Worm (Caenorhabditis elegans): ENCODE data around the gene egl-21.
A peak's percentile ranks its signal among the peaks of the same experiment; 100 is the strongest.

DNA sequence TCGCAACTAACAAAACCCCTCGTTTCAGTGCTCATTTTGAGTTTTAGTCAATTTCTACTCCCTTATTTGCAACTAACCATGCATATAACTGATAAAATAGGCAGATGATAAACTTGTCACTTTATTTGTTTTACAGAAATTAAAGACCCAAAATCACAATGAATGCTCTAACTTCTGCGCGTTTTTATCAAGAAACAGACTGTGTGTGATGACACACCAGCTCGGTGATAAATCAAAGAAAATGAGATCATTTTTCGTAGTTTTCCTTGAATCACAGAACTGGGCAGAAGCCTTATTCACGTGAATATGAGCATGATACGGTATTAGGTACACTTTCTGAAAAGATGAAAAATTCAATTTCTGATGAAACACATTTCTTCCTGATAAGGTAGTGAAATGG is 18.5 kb downstream of the egl-21 start:
- no peak for TF ChIP-seq nhr-28 (tag; optimal IDR thresholded peaks at IDR 0.05)
- no peak for TF ChIP-seq ceh-82 (tag; optimal IDR thresholded peaks at IDR 0.05)
- TF ChIP-seq eor-1 (tag; optimal IDR thresholded peaks at IDR 0.05) = no peak
- TF ChIP-seq skn-1 (tag; optimal IDR thresholded peaks at IDR 0.05) = peak; percentile 78
- TF ChIP-seq tbx-2 (tag; optimal IDR thresholded peaks at IDR 0.05) = no peak
- TF ChIP-seq lin-15B (tag; optimal IDR thresholded peaks at IDR 0.05) = no peak
- no peak for TF ChIP-seq ceh-9 (tag; optimal IDR thresholded peaks at IDR 0.05)
- no peak for TF ChIP-seq snpc-4 (tag; optimal IDR thresholded peaks at IDR 0.05)
